Fruit fly (Drosophila melanogaster): ENCODE measurements around the gene Pak3.
A peak's percentile ranks its signal among the peaks of the same experiment; 100 is the strongest.

Pak3 gene

DNA sequence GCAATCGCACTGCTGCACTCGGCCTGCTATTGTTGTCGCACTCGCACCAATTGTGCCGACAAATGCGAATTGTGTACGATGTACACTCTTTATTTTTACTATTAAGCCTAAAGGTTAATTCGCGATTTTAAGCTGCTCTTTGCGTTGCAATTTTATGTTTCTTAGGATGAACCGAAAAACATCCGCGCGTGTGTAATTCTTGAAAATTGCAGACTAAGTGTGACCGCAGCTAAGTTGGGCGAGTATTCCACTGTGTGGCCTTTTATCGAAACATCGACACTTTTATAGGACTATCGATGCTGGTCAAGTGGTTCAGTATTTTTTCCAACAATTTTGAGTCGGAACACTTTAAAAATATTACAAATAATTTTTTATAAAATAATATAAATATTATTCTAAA lies at the start of gene Pak3 (continued):
- peak; percentile 77 for TF ChIP-seq CG6791 (GFP tag; IDR thresholded peaks at IDR 0.05; ENCODE audit: partially characterized antibody)
- peak; percentile 14 for TF ChIP-seq CTCF (GFP tag; optimal IDR thresholded peaks at IDR 0.05)
- no peak for TF ChIP-seq CG9727 (GFP tag; optimal IDR thresholded peaks at IDR 0.05)
- TF ChIP-seq ems (GFP tag; optimal IDR thresholded peaks at IDR 0.05), result no peak
- peak; percentile 80 for TF ChIP-seq trem (tag; optimal IDR thresholded peaks at IDR 0.05)
- TF ChIP-seq Dad (GFP tag; optimal IDR thresholded peaks at IDR 0.05), result no peak
- TF ChIP-seq CG14860 (GFP tag; IDR thresholded peaks at IDR 0.05; ENCODE audit: partially characterized antibody), result peak; percentile 53; the same call in 1 of the 3 replicates
- peak; percentile 61 for TF ChIP-seq ssp (GFP tag; IDR thresholded peaks at IDR 0.05)
- TF ChIP-seq CG17612 (GFP tag; IDR thresholded peaks at IDR 0.05), result no peak
- peak; percentile 53 for TF ChIP-seq CG17829 (tag; optimal IDR thresholded peaks at IDR 0.05)
- TF ChIP-seq slbo (GFP tag; IDR thresholded peaks at IDR 0.05), result no peak
- TF ChIP-seq MESR4 (GFP tag; optimal IDR thresholded peaks at IDR 0.05), result peak; percentile 74
- TF ChIP-seq CG9932 (GFP tag; IDR thresholded peaks at IDR 0.05), result peak; percentile 32; the same call in 1 of the 2 replicates
- TF ChIP-seq Rfx (GFP tag; IDR thresholded peaks at IDR 0.05), result peak; percentile 6; the same call in 1 of the 2 replicates
- TF ChIP-seq D19A (tag; optimal IDR thresholded peaks at IDR 0.05), result peak; percentile 7
- no peak for TF ChIP-seq CG3407 (GFP tag; optimal IDR thresholded peaks at IDR 0.05)
- TF ChIP-seq CG3995 (GFP tag; optimal IDR thresholded peaks at IDR 0.05), result no peak
- peak; percentile 68 for TF ChIP-seq E2f2 (GFP tag; IDR thresholded peaks at IDR 0.05)
- TF ChIP-seq CG2116 (GFP tag; optimal IDR thresholded peaks at IDR 0.05), result peak; percentile 60
- TF ChIP-seq amos (GFP tag; IDR thresholded peaks at IDR 0.05; ENCODE audit: partially characterized antibody), result peak; percentile 86
- TF ChIP-seq bbx (GFP tag; IDR thresholded peaks at IDR 0.05; ENCODE audit: partially characterized antibody), result peak; percentile 82
- TF ChIP-seq ato (GFP tag; IDR thresholded peaks at IDR 0.05; ENCODE audit: partially characterized antibody), result peak; percentile 51; the same call in 1 of the 2 replicates
- TF ChIP-seq pum (GFP tag; optimal IDR thresholded peaks at IDR 0.05), result no peak
- TF ChIP-seq phol (tag; optimal IDR thresholded peaks at IDR 0.05), result peak; percentile 4
- TF ChIP-seq CG15514 (GFP tag; optimal IDR thresholded peaks at IDR 0.05), result peak; percentile 82
- peak; percentile 33; the same call in 1 of the 2 replicates for TF ChIP-seq vvl (GFP tag; IDR thresholded peaks at IDR 0.05)
- peak; percentile 3 for TF ChIP-seq CG7928 (GFP tag; optimal IDR thresholded peaks at IDR 0.05)
- TF ChIP-seq crp (GFP tag; optimal IDR thresholded peaks at IDR 0.05), result peak in 1 of 2 experiments; percentile 49
- TF ChIP-seq CG42726 (GFP tag; IDR thresholded peaks at IDR 0.05; ENCODE audit: partially characterized antibody), result peak; percentile 73
- TF ChIP-seq toy (GFP tag; IDR thresholded peaks at IDR 0.05), result no peak
- TF ChIP-seq CG10366 (GFP tag; IDR thresholded peaks at IDR 0.05), result no peak
- TF ChIP-seq nmo (GFP tag; optimal IDR thresholded peaks at IDR 0.05), result peak; percentile 49
- no peak for TF ChIP-seq Hey (tag; optimal IDR thresholded peaks at IDR 0.05)
- peak; percentile 28 for TF ChIP-seq Nf-YB (GFP tag; optimal IDR thresholded peaks at IDR 0.05)
- peak; percentile 37 for TF ChIP-seq CG30020 (tag; optimal IDR thresholded peaks at IDR 0.05)
- TF ChIP-seq CG31365 (tag; optimal IDR thresholded peaks at IDR 0.05), result peak; percentile 0
- TF ChIP-seq zfh1 (GFP tag; IDR thresholded peaks at IDR 0.05), result no peak
- TF ChIP-seq CG12659 (GFP tag; optimal IDR thresholded peaks at IDR 0.05), result peak; percentile 57
- TF ChIP-seq CG34422 (GFP tag; IDR thresholded peaks at IDR 0.05), result 0 out of 3 replicates have a peak, but pooled peaks have one; percentile 33
- TF ChIP-seq Lhr (GFP tag; optimal IDR thresholded peaks at IDR 0.05), result peak; percentile 32
